Fruit fly (Drosophila melanogaster): Measurements from ENCODE around the gene CG7168.

The CG7168 gene

dm6 chr3R:18235879-18236278 is 10.0 kb upstream of the CG7168 start, which contains the start of gene repo (continued):
- TF ChIP-seq dati (GFP tag; IDR thresholded peaks at IDR 0.05) (no peak), unc-4 (GFP tag; IDR thresholded peaks at IDR 0.05; ENCODE audit: partially characterized antibody) (no peak), CG2889 (GFP tag; IDR thresholded peaks at IDR 0.05) (no peak), mld (GFP tag; IDR thresholded peaks at IDR 0.05; ENCODE audit: partially characterized antibody) (no peak), cas (GFP tag; IDR thresholded peaks at IDR 0.05) (no peak), psq (GFP tag; optimal IDR thresholded peaks at IDR 0.05) (no peak), H2.0 (GFP tag; IDR thresholded peaks at IDR 0.05) (no peak), ham (GFP tag; IDR thresholded peaks at IDR 0.05) (no peak), CG15601 (tag; optimal IDR thresholded peaks at IDR 0.05) (peak; percentile 3), Sox100B (GFP tag; optimal IDR thresholded peaks at IDR 0.05) (no peak), Mrtf (GFP tag; IDR thresholded peaks at IDR 0.05) (no peak), fu2 (GFP tag; optimal IDR thresholded peaks at IDR 0.05) (no peak), Hr3 (GFP tag; optimal IDR thresholded peaks at IDR 0.05) (no peak), CG5180 (GFP tag; optimal IDR thresholded peaks at IDR 0.05) (peak; percentile 12), Dll (GFP tag; IDR thresholded peaks at IDR 0.05; ENCODE audit: partially characterized antibody) (0 out of 4 replicates have a peak, but pooled peaks have one; percentile 40), Gsc (GFP tag; IDR thresholded peaks at IDR 0.05) (no peak), CG10321 (GFP tag; IDR thresholded peaks at IDR 0.05) (peak; percentile 92), trem (tag; optimal IDR thresholded peaks at IDR 0.05) (no peak), emc (GFP tag; optimal IDR thresholded peaks at IDR 0.05) (no peak)

- TF ChIP-seq Hmx (GFP tag; optimal IDR thresholded peaks at IDR 0.05) (no peak), Ets65A (GFP tag) (peak; percentile 66), dpn (GFP tag; optimal IDR thresholded peaks at IDR 0.05) (no peak), Nf-YC (tag; optimal IDR thresholded peaks at IDR 0.05) (no peak), gcm (GFP tag; optimal IDR thresholded peaks at IDR 0.05) (peak; percentile 72), nerfin-1 (tag; optimal IDR thresholded peaks at IDR 0.05) (peak; percentile 97), Oaz (GFP tag; IDR thresholded peaks at IDR 0.05) (no peak), pros (GFP tag; optimal IDR thresholded peaks at IDR 0.05) (peak; percentile 81), B-H1 (GFP tag; IDR thresholded peaks at IDR 0.05) (no peak), D (optimal IDR thresholded peaks at IDR 0.05) (peak; percentile 46), D (GFP tag; optimal IDR thresholded peaks at IDR 0.05) (no peak), CG6654 (GFP tag; optimal IDR thresholded peaks at IDR 0.05) (no peak), HLHmδ (GFP tag; optimal IDR thresholded peaks at IDR 0.05) (peak; percentile 11), insv (GFP tag; optimal IDR thresholded peaks at IDR 0.05) (peak in 1 of 2 experiments; percentile 84), CG5180 (GFP tag; optimal IDR thresholded peaks at IDR 0.05) (peak; percentile 86), CG2712 (tag; optimal IDR thresholded peaks at IDR 0.05) (no peak), croc (GFP tag; conservative IDR thresholded peaks at IDR 0.05) (no peak), tll (GFP tag; optimal IDR thresholded peaks at IDR 0.05) (peak in 1 of 2 experiments; percentile 29)
Measured at dm6 chr3R:18234699-18235257, 8.9 kb upstream of the CG7168 start.

- TF ChIP-seq CG15073 (GFP tag; optimal IDR thresholded peaks at IDR 0.05): no peak
- TF ChIP-seq sens (GFP tag): peak; percentile 16
- TF ChIP-seq bsh (GFP tag; optimal IDR thresholded peaks at IDR 0.05): no peak
- TF ChIP-seq CG15696 (tag; optimal IDR thresholded peaks at IDR 0.05): no peak
- TF ChIP-seq cg (GFP tag; optimal IDR thresholded peaks at IDR 0.05): peak; percentile 22
- TF ChIP-seq CG17802 (tag; optimal IDR thresholded peaks at IDR 0.05): peak; percentile 92
- TF ChIP-seq gcm (GFP tag; optimal IDR thresholded peaks at IDR 0.05): peak; percentile 48
- no peak for TF ChIP-seq odd (GFP tag; optimal IDR thresholded peaks at IDR 0.05)
- peak; percentile 70 for TF ChIP-seq phol (tag; optimal IDR thresholded peaks at IDR 0.05)
Measured at dm6 chr3R:18232187-18232586, 6.3 kb upstream of the CG7168 start.

Measured in whole organism, embryonic.